Worm (Caenorhabditis elegans) whole organism, young adult: ENCODE measurements around the gene K02D10.4.

Experiments
- B0336.3 ChIP-seq: fragments of 200-800 bp; sonication (Bioruptor generic); IDR thresholded peaks from 2 replicates; pipeline ENCODE4 v1.3.6; 2022; ENCODE audit warnings: missing genetic modification characterization, missing compliant biosample characterization
- K12H6.12 ChIP-seq: fragments of 200-800 bp; sonication (Bioruptor generic); optimal IDR thresholded peaks from 2 replicates; lab custom pipeline; 2018; ENCODE audit warnings: mild to moderate bottlenecking, missing genetic modification characterization, missing compliant biosample characterization
- ceh-79 ChIP-seq: sonication (generic microtip); optimal IDR thresholded peaks from 2 replicates; lab custom pipeline; 2017; ENCODE audit warnings: mild to moderate bottlenecking, missing genetic modification characterization, missing compliant biosample characterization
- madf-10 ChIP-seq: sonication (generic microtip); optimal IDR thresholded peaks from 2 replicates; lab custom pipeline; 2016; ENCODE audit warnings: mild to moderate bottlenecking, missing genetic modification characterization, missing compliant biosample characterization
- nfyb-1 ChIP-seq: fragments of 200-800 bp; sonication (Bioruptor generic); IDR thresholded peaks from 2 replicates; pipeline ENCODE4 v1.3.6; 2022; ENCODE audit warnings: missing genetic modification reagents, missing genetic modification characterization, missing compliant biosample characterization
- rpc-1 ChIP-seq, 2 experiments: fragments of 150-350 bp in 1 of 2; sonication (generic microtip) in 1 of 2; optimal IDR thresholded peaks; 2 replicates each; lab custom pipeline; 2014 to 2018; ENCODE audit warnings: missing biosample characterization in 1 of 2, missing genetic modification characterization in 1 of 2, missing genetic modification reagents in 1 of 2, missing genotype in 1 of 2
- snpc-4 ChIP-seq, 5 experiments: fragments of 150-350 bp in 1 of 5; sonication (generic microtip) in 4 of 5; optimal IDR thresholded peaks; 2 replicates each; lab custom pipeline; 2014 to 2018; ENCODE audit warnings: missing genetic modification characterization in 5 of 5, missing biosample characterization in 3 of 5, antibody characterized with exemption in 2 of 5, mild to moderate bottlenecking in 2 of 5, missing compliant biosample characterization in 2 of 5, missing genotype in 2 of 5, moderate library complexity in 2 of 5, missing genetic modification reagents in 1 of 5
- somi-1 ChIP-seq: fragments of 200-800 bp; sonication (Bioruptor generic); optimal IDR thresholded peaks from 2 replicates; lab custom pipeline; 2018; ENCODE audit warnings: mild to moderate bottlenecking, missing genetic modification characterization, missing compliant biosample characterization

DNA sequence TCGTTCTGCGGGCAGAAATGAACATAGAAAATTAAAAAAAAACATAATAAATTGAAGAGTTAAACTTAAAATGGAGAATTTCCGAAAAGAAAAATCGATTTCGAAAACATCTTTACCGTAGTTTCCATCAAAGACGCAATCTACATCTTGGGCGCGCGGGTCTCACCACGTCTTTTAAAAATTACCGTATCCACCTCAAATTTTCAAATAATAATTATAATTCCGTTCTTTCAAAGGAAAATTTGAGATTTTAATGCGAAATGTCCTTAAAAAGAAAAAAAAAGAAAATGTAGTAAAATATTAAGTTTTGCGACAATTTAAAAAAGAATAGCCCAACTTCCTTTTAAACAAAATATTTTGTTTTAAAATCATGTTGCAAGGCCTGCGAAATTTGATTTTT lies 16.7 kb downstream of the K02D10.4 start:
- TF ChIP-seq ceh-79 (tag; lab: Kevin White, UChicago) (no peak), B0336.3 (GFP tag; lab: Robert Waterston, UW) (no peak), K12H6.12 (tag; lab: Kevin White, UChicago) (no peak), somi-1 (no peak), madf-10 (no peak), rpc-1 (optimal IDR thresholded peaks at IDR 0.05; lab: Kevin White, UChicago) (no peak), rpc-1 (tag; optimal IDR thresholded peaks at IDR 0.05; lab: Kevin White, UChicago) (no peak), nfyb-1 (GFP tag; lab: Robert Waterston, UW) (no peak), snpc-4 (GFP tag; optimal IDR thresholded peaks at IDR 0.05; lab: Kevin White, UChicago) (no peak), snpc-4 (tag; optimal IDR thresholded peaks at IDR 0.05; lab: Kevin White, UChicago) (no peak)
